Fruit fly (Drosophila melanogaster) whole organism, pupa: ENCODE results near the gene mora.

Source experiments
- CG15710 ChIP-seq: fragments of 200-800 bp; sonication (Bioruptor generic); optimal IDR thresholded peaks from 2 replicates; lab custom pipeline; 2018; ENCODE audit warnings: missing biosample characterization, mild to moderate bottlenecking, missing genetic modification characterization, moderate library complexity
- CG17806 ChIP-seq: fragments of 200-800 bp; sonication (Bioruptor generic); optimal IDR thresholded peaks from 2 replicates; lab custom pipeline; 2018; ENCODE audit warnings: missing biosample characterization, mild to moderate bottlenecking, missing genetic modification characterization, moderate library complexity
- CG8159 ChIP-seq: fragments of 200-800 bp; sonication (Bioruptor generic); optimal IDR thresholded peaks from 3 replicates; lab custom pipeline; 2018; ENCODE audit warnings: missing biosample characterization, mild to moderate bottlenecking, missing genetic modification characterization, moderate library complexity
- CG9948 ChIP-seq: fragments of 200-800 bp; sonication (Bioruptor generic); optimal IDR thresholded peaks from 2 replicates; lab custom pipeline; 2018; ENCODE audit warnings: missing biosample characterization, mild to moderate bottlenecking, missing genetic modification characterization, moderate library complexity
- Pif1A ChIP-seq: fragments of 200-800 bp; sonication (Bioruptor generic); optimal IDR thresholded peaks from 3 replicates; lab custom pipeline; 2016; ENCODE audit warnings: missing biosample characterization, missing genetic modification characterization
- Pif1B ChIP-seq: fragments of 200-800 bp; sonication (Bioruptor generic); optimal IDR thresholded peaks from 3 replicates; lab custom pipeline; 2016; ENCODE audit warnings: missing biosample characterization, missing genetic modification characterization
- rn ChIP-seq: fragments of 200-800 bp; sonication (Bioruptor generic); IDR thresholded peaks from 2 replicates; pipeline ENCODE4 v1.3.6; 2022; ENCODE audit warnings: missing biosample characterization, missing genetic modification characterization

- TF ChIP-seq CG8159 (tag; lab: Kevin White, UChicago): no peak
- no peak for TF ChIP-seq Pif1B (GFP tag; lab: Kevin White, UChicago)
- TF ChIP-seq rn (GFP tag; lab: Robert Waterston, UW): no peak
- TF ChIP-seq CG15710 (tag; lab: Kevin White, UChicago): no peak
- TF ChIP-seq CG17806 (tag; lab: Kevin White, UChicago): no peak
- no peak for TF ChIP-seq Pif1A
- TF ChIP-seq CG9948 (tag; lab: Kevin White, UChicago): no peak
Measured at dm6 chr3R:24226744-24227143, 40.6 kb downstream of the mora start, which contains the start of the genes Spps and CG13609.
